Worm (Caenorhabditis elegans) whole organism, mixed stage, embryonic: ENCODE results near the gene Y32H12A.6.

ENCODE experiments used
- ces-1 ChIP-seq: fragments of 150-350 bp; optimal IDR thresholded peaks from 2 replicates; lab custom pipeline; 2014; ENCODE audit warnings: missing biosample characterization, missing genetic modification reagents, missing genetic modification characterization
- lsy-2 ChIP-seq: fragments of 150-350 bp; optimal IDR thresholded peaks from 2 replicates; lab custom pipeline; 2014; ENCODE audit warnings: missing biosample characterization, missing genetic modification characterization
- nhr-237 ChIP-seq: fragments of 150-350 bp; optimal IDR thresholded peaks from 2 replicates; lab custom pipeline; 2014; ENCODE audit warnings: missing biosample characterization, missing genetic modification characterization
- unc-62 ChIP-seq: fragments of 150-350 bp; optimal IDR thresholded peaks from 2 replicates; lab custom pipeline; 2014; ENCODE audit warnings: missing biosample characterization, missing genetic modification reagents, missing genetic modification characterization
- ztf-11 ChIP-seq: fragments of 150-350 bp; optimal IDR thresholded peaks from 2 replicates; lab custom pipeline; 2014; ENCODE audit warnings: missing biosample characterization, missing genetic modification characterization

DNA sequence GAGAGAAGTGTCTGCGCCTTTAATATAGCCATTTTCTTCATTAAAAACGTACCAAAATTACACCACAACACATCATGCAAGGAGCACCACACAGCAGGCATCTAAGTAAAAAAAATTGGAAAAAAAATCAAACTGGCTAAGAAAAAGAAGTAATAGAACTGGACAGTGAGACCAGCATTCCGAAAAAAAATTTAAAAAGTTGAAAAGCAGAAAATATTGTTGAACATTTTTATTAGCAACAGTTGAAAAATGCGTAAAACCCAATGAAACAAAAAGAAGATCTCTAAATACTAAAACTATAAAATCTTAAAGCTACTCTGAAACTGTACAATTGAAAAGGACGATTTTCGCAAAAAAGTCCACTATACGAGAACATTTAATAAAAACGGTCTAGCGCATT is at the start of gene Y32H12A.6:
- TF ChIP-seq unc-62 (GFP tag; lab: Kevin White, UChicago) (no peak), nhr-237 (tag; lab: Kevin White, UChicago) (no peak), lsy-2 (no peak), ces-1 (GFP tag; lab: Kevin White, UChicago) (no peak), ztf-11 (tag; lab: Kevin White, UChicago) (no peak)
